Worm (Caenorhabditis elegans): ENCODE measurements around the gene ZK795.3.

Gene ZK795.3

ce11 chrIV:12540242-12540641 lies 18.9 kb upstream of the ZK795.3 start:
- TF ChIP-seq hlh-6 (tag; optimal IDR thresholded peaks at IDR 0.05) (no peak), C38D4.7 (GFP tag; optimal IDR thresholded peaks at IDR 0.05) (no peak), fkh-10 (GFP tag; optimal IDR thresholded peaks at IDR 0.05) (no peak), ceh-6 (GFP tag; optimal IDR thresholded peaks at IDR 0.05) (no peak), ceh-24 (tag; optimal IDR thresholded peaks at IDR 0.05) (no peak)

- TF ChIP-seq C08G9.2 (tag; optimal IDR thresholded peaks at IDR 0.05) (no peak), C38D4.7 (GFP tag; optimal IDR thresholded peaks at IDR 0.05) (no peak), ceh-18 (tag; optimal IDR thresholded peaks at IDR 0.05) (no peak), pag-3 (tag; optimal IDR thresholded peaks at IDR 0.05; ENCODE audit: borderline replicate concordance) (no peak), dmd-4 (tag; optimal IDR thresholded peaks at IDR 0.05; ENCODE audit: borderline replicate concordance) (no peak), pqm-1 (tag; optimal IDR thresholded peaks at IDR 0.05) (no peak), pax-1 (tag; optimal IDR thresholded peaks at IDR 0.05) (no peak), unc-86 (tag; optimal IDR thresholded peaks at IDR 0.05) (no peak), zip-5 (tag; optimal IDR thresholded peaks at IDR 0.05) (no peak), unc-55 (GFP tag; optimal IDR thresholded peaks at IDR 0.05) (no peak), ttx-3 (tag; optimal IDR thresholded peaks at IDR 0.05) (no peak), elt-2 (tag; optimal IDR thresholded peaks at IDR 0.05) (no peak), pat-9 (tag; optimal IDR thresholded peaks at IDR 0.05) (no peak), hlh-30 (tag; optimal IDR thresholded peaks at IDR 0.05; ENCODE audit: insufficient read depth) (no peak), pros-1 (tag; optimal IDR thresholded peaks at IDR 0.05) (no peak), ahr-1 (tag; optimal IDR thresholded peaks at IDR 0.05) (no peak), F13H6.1 (tag; optimal IDR thresholded peaks at IDR 0.05) (no peak), Y22D7AL.16 (tag; optimal IDR thresholded peaks at IDR 0.05) (no peak), ceh-34 (tag; optimal IDR thresholded peaks at IDR 0.05) (no peak)
These were observed 17.2 kb upstream of the ZK795.3 start, which contains the start of gene ham-1 for ce11 chrIV:12542011-12542410. ham-1 (plus strand) TSS chrIV:12542183.

- TF ChIP-seq elt-2 (tag; optimal IDR thresholded peaks at IDR 0.05) (no peak), syd-9 (tag; optimal IDR thresholded peaks at IDR 0.05) (no peak), ceh-9 (tag; optimal IDR thresholded peaks at IDR 0.05) (no peak), fax-1 (tag; optimal IDR thresholded peaks at IDR 0.05) (no peak), madf-2 (tag; optimal IDR thresholded peaks at IDR 0.05) (no peak), gmeb-2 (tag; optimal IDR thresholded peaks at IDR 0.05) (no peak), ztf-16 (tag; optimal IDR thresholded peaks at IDR 0.05) (no peak), ceh-2 (tag; optimal IDR thresholded peaks at IDR 0.05) (no peak), zip-5 (tag; optimal IDR thresholded peaks at IDR 0.05) (no peak), rnt-1 (tag; optimal IDR thresholded peaks at IDR 0.05) (no peak), dmd-4 (tag; optimal IDR thresholded peaks at IDR 0.05; ENCODE audit: borderline replicate concordance) (no peak), ceh-45 (GFP tag; IDR thresholded peaks at IDR 0.05) (no peak), lin-11 (tag; optimal IDR thresholded peaks at IDR 0.05) (no peak)
These were observed 14.5 kb upstream of the ZK795.3 start for ce11 chrIV:12544624-12545023.

- TF ChIP-seq unc-86 (tag; optimal IDR thresholded peaks at IDR 0.05) = no peak
- TF ChIP-seq hlh-6 (tag; optimal IDR thresholded peaks at IDR 0.05) = no peak
- no peak for TF ChIP-seq elt-4 (tag; optimal IDR thresholded peaks at IDR 0.05)
These were observed 13.8 kb upstream of the ZK795.3 start for ce11 chrIV:12545393-12545792.

- TF ChIP-seq elt-4 (tag; optimal IDR thresholded peaks at IDR 0.05) = no peak
- TF ChIP-seq lim-6 (tag; optimal IDR thresholded peaks at IDR 0.05) = no peak
- TF ChIP-seq T23F11.4 (GFP tag; optimal IDR thresholded peaks at IDR 0.05) = no peak
- no peak for TF ChIP-seq ztf-16 (tag; optimal IDR thresholded peaks at IDR 0.05)
- no peak for TF ChIP-seq tbx-7 (tag; optimal IDR thresholded peaks at IDR 0.05)
- TF ChIP-seq ceh-6 (GFP tag; optimal IDR thresholded peaks at IDR 0.05) = no peak
These were observed 13.3 kb upstream of the ZK795.3 start for ce11 chrIV:12545902-12546301.
